Fruit fly (Drosophila melanogaster): ENCODE results near the gene CG7715.

DNA sequence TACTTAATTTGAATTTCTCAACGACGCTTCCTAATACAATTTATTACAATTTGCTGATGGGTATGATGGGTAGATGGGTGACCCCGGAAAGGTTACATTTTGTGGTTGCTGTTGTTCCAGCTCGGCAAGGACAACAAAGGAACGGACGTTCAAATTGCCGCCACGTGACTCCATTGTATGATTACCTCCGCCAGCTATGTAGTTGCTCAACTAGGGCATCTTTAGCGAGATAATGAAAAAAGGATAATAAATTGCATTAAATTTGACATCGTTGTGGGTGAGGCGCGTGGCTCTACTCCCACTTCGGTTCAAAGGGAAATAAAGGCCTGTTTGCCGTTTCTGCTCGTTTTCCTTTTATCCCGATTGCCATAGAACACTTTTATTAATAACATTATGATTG lies 6.9 kb downstream of the CG7715 start:
- TF ChIP-seq CG8478 (optimal IDR thresholded peaks at IDR 0.05): no peak
- TF ChIP-seq CTCF (optimal IDR thresholded peaks at IDR 0.05): no peak

All from S2 (cell line).